Worm (Caenorhabditis elegans): ENCODE results near the gene Y38H6A.3.
A peak's percentile ranks its signal among the peaks of the same experiment; 100 is the strongest.

Gene Y38H6A.3

DNA sequence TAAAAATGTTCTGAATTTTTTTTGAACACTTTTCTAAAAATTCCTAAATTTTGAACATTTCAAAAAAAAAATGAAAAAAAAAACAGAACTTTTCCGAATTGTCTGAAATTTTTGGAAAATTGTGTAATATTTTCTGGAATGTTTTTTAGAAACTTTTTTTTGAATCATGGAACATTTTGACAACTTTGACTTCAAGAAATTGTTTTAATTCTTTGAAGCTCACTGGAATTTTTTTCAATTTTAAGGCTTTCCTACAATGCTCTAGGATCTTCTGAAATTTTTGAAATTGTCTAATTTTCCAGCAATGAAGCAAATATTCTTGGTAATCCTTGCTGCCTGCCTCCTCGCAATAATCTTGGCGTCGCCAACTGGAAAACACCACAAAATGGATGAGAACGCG lies 30.2 kb downstream of the Y38H6A.3 start, which contains the start of gene ins-35:
TSS of gene ins-35 (plus strand) at position 301 of the 400 bp plus-strand sequence.
- TF ChIP-seq ceh-83 (GFP tag; optimal IDR thresholded peaks at IDR 0.05) (no peak), sem-2 (GFP tag; optimal IDR thresholded peaks at IDR 0.05) (no peak), elt-1 (tag; optimal IDR thresholded peaks at IDR 0.05; ENCODE audit: borderline replicate concordance, insufficient read depth) (no peak), M03D4.4 (tag; optimal IDR thresholded peaks at IDR 0.05) (no peak), bed-3 (GFP tag; optimal IDR thresholded peaks at IDR 0.05) (no peak), sptf-1 (tag; optimal IDR thresholded peaks at IDR 0.05) (no peak), unc-120 (tag; optimal IDR thresholded peaks at IDR 0.05; ENCODE audit: poor library complexity, severe bottlenecking) (no peak)

DNA sequence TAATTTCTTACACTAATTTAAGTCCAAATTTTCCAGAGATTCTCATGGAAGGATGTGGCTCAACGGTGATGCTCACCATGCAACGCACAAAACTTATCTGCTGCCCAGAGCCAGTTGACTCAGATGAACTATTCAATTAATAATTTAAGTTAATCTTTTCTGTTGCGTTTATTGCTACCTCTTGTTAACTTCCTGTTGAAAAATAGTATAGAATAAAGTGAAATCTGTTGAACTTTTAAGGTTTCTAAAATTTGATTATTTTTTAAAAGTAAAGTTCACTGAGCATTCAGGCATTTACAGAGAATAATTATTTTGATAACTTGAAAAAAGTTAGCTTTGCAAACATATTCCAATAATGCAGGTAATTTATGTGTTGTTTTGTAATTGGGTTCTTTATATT lies 31.1 kb downstream of the Y38H6A.3 start:
- TF ChIP-seq flh-1 (GFP tag; optimal IDR thresholded peaks at IDR 0.05) (no peak), blmp-1 (tag; optimal IDR thresholded peaks at IDR 0.05) (no peak), mep-1 (tag; optimal IDR thresholded peaks at IDR 0.05) (no peak), nhr-76 (tag; optimal IDR thresholded peaks at IDR 0.05) (no peak), ceh-39 (tag; optimal IDR thresholded peaks at IDR 0.05) (no peak), lsy-2 (tag; optimal IDR thresholded peaks at IDR 0.05) (no peak), drap-1 (GFP tag; optimal IDR thresholded peaks at IDR 0.05) (no peak), pha-4 (tag; optimal IDR thresholded peaks at IDR 0.05) (no peak), sptf-1 (tag; optimal IDR thresholded peaks at IDR 0.05) (no peak), unc-120 (tag; optimal IDR thresholded peaks at IDR 0.05; ENCODE audit: poor library complexity, severe bottlenecking) (no peak), elt-1 (tag; optimal IDR thresholded peaks at IDR 0.05; ENCODE audit: borderline replicate concordance, insufficient read depth) (no peak), lin-13 (tag; optimal IDR thresholded peaks at IDR 0.05) (no peak), ces-1 (GFP tag; optimal IDR thresholded peaks at IDR 0.05) (no peak), bed-3 (GFP tag; optimal IDR thresholded peaks at IDR 0.05) (no peak), tbx-8 (GFP tag; optimal IDR thresholded peaks at IDR 0.05) (no peak)

DNA sequence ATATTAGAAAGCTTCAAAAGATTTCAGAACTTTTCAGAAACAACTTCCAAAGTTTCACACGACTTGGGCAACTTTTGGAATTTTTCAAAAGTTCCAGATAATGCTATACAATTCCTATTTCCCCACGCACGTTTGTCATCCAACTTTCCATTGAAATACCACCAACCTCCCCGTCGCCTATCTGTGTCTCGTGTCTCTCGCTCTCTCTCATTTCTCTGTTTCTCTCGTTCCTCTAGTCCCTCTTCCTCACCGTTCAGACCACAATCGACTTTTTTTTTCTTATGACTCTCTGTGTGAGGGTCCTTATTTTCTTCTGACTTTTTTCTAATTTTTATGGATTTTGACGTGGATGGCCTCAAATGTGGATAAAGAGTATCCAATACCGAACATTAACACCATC lies 35.3 kb downstream of the Y38H6A.3 start, which contains the start of gene K02E2.6:
TSS of gene K02E2.6 (plus strand) at position 242 of the 400 bp plus-strand sequence.
- peak; percentile 11 for TF ChIP-seq mep-1 (tag; optimal IDR thresholded peaks at IDR 0.05)
- TF ChIP-seq flh-1 (GFP tag; optimal IDR thresholded peaks at IDR 0.05) = no peak
- TF ChIP-seq nhr-2 (tag; optimal IDR thresholded peaks at IDR 0.05) = no peak
- no peak for TF ChIP-seq ceh-39 (tag; optimal IDR thresholded peaks at IDR 0.05)

DNA sequence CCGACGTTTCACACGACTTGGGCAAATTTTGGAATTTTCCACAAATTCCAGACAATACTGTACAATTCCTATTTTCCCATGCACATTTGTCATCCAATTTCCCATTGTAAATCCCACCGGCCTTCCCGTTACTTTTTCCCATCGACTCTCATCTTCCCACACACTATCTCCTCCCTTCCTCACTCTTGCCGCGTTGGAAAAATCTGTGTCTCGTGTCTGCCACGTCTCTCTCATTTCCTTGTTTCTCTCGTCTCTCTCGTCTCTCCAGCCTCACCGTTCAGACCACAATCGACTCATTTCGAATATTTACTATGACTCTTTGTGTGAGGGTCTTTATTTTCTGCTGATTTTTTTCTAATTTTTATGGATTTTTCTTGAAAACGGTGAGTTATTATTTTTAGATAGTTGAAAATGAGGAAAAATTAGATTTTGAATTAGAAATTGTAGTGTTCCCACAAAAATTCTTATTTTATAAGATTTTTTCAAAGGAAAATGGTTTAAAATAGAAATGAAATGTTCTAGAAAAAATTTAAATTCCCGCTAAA lies 38.1 kb downstream of the Y38H6A.3 start, which contains the start of gene K02E2.11:
TSS of gene K02E2.11 (plus strand) at position 251 of the 545 bp plus-strand sequence.
- TF ChIP-seq nhr-237 (tag; optimal IDR thresholded peaks at IDR 0.05) (peak; percentile 0), nhr-28 (tag; optimal IDR thresholded peaks at IDR 0.05) (no peak), unc-120 (tag; optimal IDR thresholded peaks at IDR 0.05; ENCODE audit: poor library complexity, severe bottlenecking) (no peak), sem-2 (GFP tag; optimal IDR thresholded peaks at IDR 0.05) (no peak), bed-3 (GFP tag; optimal IDR thresholded peaks at IDR 0.05) (no peak), snpc-4 (tag; optimal IDR thresholded peaks at IDR 0.05) (no peak), elt-1 (tag; optimal IDR thresholded peaks at IDR 0.05; ENCODE audit: borderline replicate concordance, insufficient read depth) (no peak), drap-1 (GFP tag; optimal IDR thresholded peaks at IDR 0.05) (peak; percentile 49), unc-39 (tag; optimal IDR thresholded peaks at IDR 0.05) (no peak), ceh-39 (tag; optimal IDR thresholded peaks at IDR 0.05) (peak; percentile 53), lsy-2 (tag; optimal IDR thresholded peaks at IDR 0.05) (no peak), blmp-1 (tag; optimal IDR thresholded peaks at IDR 0.05) (no peak), sptf-1 (tag; optimal IDR thresholded peaks at IDR 0.05) (no peak), mep-1 (tag; optimal IDR thresholded peaks at IDR 0.05) (no peak), lin-32 (GFP tag; optimal IDR thresholded peaks at IDR 0.05) (no peak), nhr-12 (tag; optimal IDR thresholded peaks at IDR 0.05) (no peak), lin-13 (tag; optimal IDR thresholded peaks at IDR 0.05) (peak; percentile 13), unc-62 (GFP tag; optimal IDR thresholded peaks at IDR 0.05) (peak; percentile 37), ztf-11 (tag; optimal IDR thresholded peaks at IDR 0.05) (no peak), mls-2 (tag; optimal IDR thresholded peaks at IDR 0.05) (no peak), ces-1 (GFP tag; optimal IDR thresholded peaks at IDR 0.05) (peak; percentile 42), nhr-76 (tag; optimal IDR thresholded peaks at IDR 0.05) (no peak), nhr-2 (tag; optimal IDR thresholded peaks at IDR 0.05) (no peak), pha-4 (tag; optimal IDR thresholded peaks at IDR 0.05) (peak; percentile 46), M03D4.4 (tag; optimal IDR thresholded peaks at IDR 0.05) (no peak), ceh-83 (GFP tag; optimal IDR thresholded peaks at IDR 0.05) (no peak), hlh-1 (tag; optimal IDR thresholded peaks at IDR 0.05) (peak; percentile 58), ceh-43 (GFP tag; optimal IDR thresholded peaks at IDR 0.05) (no peak), zip-8 (tag; optimal IDR thresholded peaks at IDR 0.05) (no peak), flh-1 (GFP tag; optimal IDR thresholded peaks at IDR 0.05) (no peak)
